Worm (Caenorhabditis elegans) whole organism, early embryonic: ENCODE data around the gene srx-45.

ENCODE experiments used
- B0310.2 ChIP-seq: sonication (generic microtip); optimal IDR thresholded peaks from 2 replicates; lab custom pipeline; 2016; ENCODE audit warnings: mild to moderate bottlenecking, missing genetic modification characterization, missing compliant biosample characterization
- aly-1 ChIP-seq: sonication (generic microtip); optimal IDR thresholded peaks from 2 replicates; lab custom pipeline; 2016; ENCODE audit warnings: missing genetic modification characterization, missing compliant biosample characterization
- ama-1 ChIP-seq: fragments of 150-350 bp; optimal IDR thresholded peaks from 2 replicates; lab custom pipeline; 2014
- ceh-13 ChIP-seq: fragments of 200-800 bp; sonication (Bioruptor generic); optimal IDR thresholded peaks from 2 replicates; lab custom pipeline; 2018; ENCODE audit warnings: mild to moderate bottlenecking, missing genetic modification characterization, missing compliant biosample characterization
- ceh-36 ChIP-seq: sonication (generic microtip); optimal IDR thresholded peaks from 2 replicates; lab custom pipeline; 2016; ENCODE audit warnings: missing genetic modification characterization, inconsistent platforms, missing compliant biosample characterization
- ets-7 ChIP-seq: sonication (generic microtip); optimal IDR thresholded peaks from 2 replicates; lab custom pipeline; 2016; ENCODE audit warnings: missing genotype, missing genetic modification characterization, missing compliant biosample characterization
- flt-1 ChIP-seq: fragments of 200-800 bp; sonication (Bioruptor generic); IDR thresholded peaks from 2 replicates; pipeline ENCODE4 v1.3.6; 2022; ENCODE audit warnings: missing genetic modification characterization, missing compliant biosample characterization
- hmbx-1 ChIP-seq: sonication (generic microtip); optimal IDR thresholded peaks from 2 replicates; lab custom pipeline; 2016; ENCODE audit warnings: mild to moderate bottlenecking, missing genetic modification characterization, missing compliant biosample characterization
- hnd-1 ChIP-seq: sonication (generic microtip); optimal IDR thresholded peaks from 2 replicates; lab custom pipeline; 2016; ENCODE audit warnings: missing genetic modification characterization, missing compliant biosample characterization
- pes-1 ChIP-seq: fragments of 200-800 bp; sonication (Bioruptor generic); IDR thresholded peaks from 2 replicates; pipeline ENCODE4 v1.3.6; 2022; ENCODE audit warnings: missing genetic modification reagents, missing genetic modification characterization, missing compliant biosample characterization
- tbx-11 ChIP-seq: fragments of 200-800 bp; sonication (Bioruptor generic); IDR thresholded peaks from 2 replicates; pipeline ENCODE4 v1.3.6; 2022; ENCODE audit warnings: missing genetic modification characterization, missing compliant biosample characterization

DNA sequence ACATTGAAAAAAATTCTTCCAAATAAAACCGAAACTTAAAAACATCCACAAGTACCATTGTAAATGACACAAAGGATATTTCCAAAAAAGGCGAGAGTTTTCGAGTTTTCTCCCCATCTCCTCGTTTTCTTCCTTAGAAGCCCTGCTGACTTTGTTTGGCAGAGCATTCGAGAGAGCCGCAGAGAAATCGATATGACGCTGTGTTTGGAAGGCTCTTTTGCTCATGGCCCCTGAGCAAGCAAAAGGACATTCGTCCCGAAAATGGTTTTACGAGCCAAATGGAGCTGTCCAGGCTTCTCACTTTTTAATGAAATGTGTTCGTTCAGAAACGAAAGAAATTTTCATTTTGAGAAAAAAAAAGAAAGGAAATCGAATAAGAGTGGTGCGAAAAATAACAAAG is 34.4 kb downstream of the srx-45 start:
- TF ChIP-seq ama-1 (lab: Kevin White, UChicago) (no peak), tbx-11 (GFP tag; lab: Robert Waterston, UW) (no peak), ets-7 (tag; lab: Kevin White, UChicago) (no peak), hmbx-1 (tag; lab: Kevin White, UChicago) (no peak), B0310.2 (no peak), flt-1 (GFP tag; lab: Robert Waterston, UW) (no peak), hnd-1 (tag; lab: Kevin White, UChicago) (no peak), aly-1 (tag; lab: Kevin White, UChicago) (no peak), ceh-36 (tag; lab: Kevin White, UChicago) (no peak), ceh-13 (GFP tag; lab: Kevin White, UChicago) (no peak), pes-1 (GFP tag; lab: Robert Waterston, UW) (no peak)
